Fruit fly (Drosophila melanogaster) whole organism, prepupa: ENCODE measurements around the gene CG12523.

Experiments
- Blimp-1 ChIP-seq: fragments of 200-800 bp; sonication (Bioruptor generic); optimal IDR thresholded peaks from 3 replicates; lab custom pipeline; 2017; ENCODE audit warnings: missing biosample characterization, missing genetic modification characterization, mild to moderate bottlenecking, moderate library complexity, missing genetic modification reagents
- CG10631 ChIP-seq: fragments of 200-800 bp; sonication (Bioruptor generic); optimal IDR thresholded peaks from 2 replicates; lab custom pipeline; 2016; ENCODE audit warnings: missing biosample characterization, missing genetic modification characterization
- CG11294 ChIP-seq: fragments of 200-800 bp; sonication (Bioruptor generic); IDR thresholded peaks from 2 replicates; pipeline ENCODE4 v1.3.6; 2022; ENCODE audit warnings: missing biosample characterization, missing genetic modification characterization
- CG11762 ChIP-seq: fragments of 200-800 bp; sonication (Bioruptor generic); optimal IDR thresholded peaks from 3 replicates; lab custom pipeline; 2016; ENCODE audit warnings: missing biosample characterization, missing genetic modification characterization; ENCODE audit not compliant: insufficient read depth
- CG11902 ChIP-seq: fragments of 200-800 bp; sonication (Bioruptor generic); optimal IDR thresholded peaks from 3 replicates; lab custom pipeline; 2016; ENCODE audit warnings: missing biosample characterization, missing genetic modification characterization
- CG15336 ChIP-seq: fragments of 200-800 bp; sonication (Bioruptor generic); IDR thresholded peaks from 2 replicates; pipeline ENCODE4 v1.3.6; 2022; ENCODE audit warnings: missing biosample characterization, missing genetic modification characterization
- CG1621 ChIP-seq: fragments of 200-800 bp; sonication (Bioruptor generic); optimal IDR thresholded peaks from 3 replicates; lab custom pipeline; 2018; ENCODE audit warnings: missing biosample characterization, mild to moderate bottlenecking, missing genetic modification characterization
- CG16779 ChIP-seq: fragments of 200-800 bp; sonication (Bioruptor generic); optimal IDR thresholded peaks from 3 replicates; lab custom pipeline; 2017; ENCODE audit warnings: missing biosample characterization, mild to moderate bottlenecking, missing genetic modification characterization
- CG3032 ChIP-seq: fragments of 200-800 bp; optimal IDR thresholded peaks from 2 replicates; lab custom pipeline; 2019; ENCODE audit warnings: missing biosample characterization, mild to moderate bottlenecking, missing genetic modification characterization, moderate library complexity
- CG31627 ChIP-seq: fragments of 200-800 bp; sonication (Bioruptor generic); optimal IDR thresholded peaks from 3 replicates; lab custom pipeline; 2016; ENCODE audit warnings: missing biosample characterization, missing genetic modification characterization
- CG32006 ChIP-seq: fragments of 200-800 bp; sonication (Bioruptor generic); optimal IDR thresholded peaks from 3 replicates; lab custom pipeline; 2017; ENCODE audit warnings: missing biosample characterization, mild to moderate bottlenecking, missing genetic modification characterization
- CG34406 ChIP-seq: fragments of 200-800 bp; sonication (Bioruptor generic); optimal IDR thresholded peaks from 3 replicates; lab custom pipeline; 2016; ENCODE audit warnings: missing biosample characterization, missing genetic modification characterization
- CG3919 ChIP-seq: fragments of 200-800 bp; sonication (Bioruptor generic); optimal IDR thresholded peaks from 3 replicates; lab custom pipeline; 2016; ENCODE audit warnings: missing biosample characterization, missing genetic modification characterization
- CG4318 ChIP-seq: fragments of 200-800 bp; sonication (Bioruptor generic); optimal IDR thresholded peaks from 3 replicates; lab custom pipeline; 2017; ENCODE audit warnings: missing biosample characterization, mild to moderate bottlenecking, missing genetic modification characterization
- CG6792 ChIP-seq: fragments of 200-800 bp; sonication (Bioruptor generic); optimal IDR thresholded peaks from 3 replicates; lab custom pipeline; 2016; ENCODE audit warnings: missing biosample characterization, missing genetic modification characterization
- CG6808 ChIP-seq: fragments of 200-800 bp; sonication (Bioruptor generic); optimal IDR thresholded peaks from 3 replicates; lab custom pipeline; 2017; ENCODE audit warnings: missing biosample characterization, missing genetic modification characterization, mild to moderate bottlenecking, moderate library complexity, missing genetic modification reagents
- CG7368 ChIP-seq: fragments of 200-800 bp; sonication (Bioruptor generic); optimal IDR thresholded peaks from 3 replicates; lab custom pipeline; 2016; ENCODE audit warnings: missing biosample characterization, missing genetic modification characterization
- CG8119 ChIP-seq: fragments of 200-800 bp; sonication (Bioruptor generic); IDR thresholded peaks from 3 replicates; pipeline ENCODE4 v1.3.6; 2022; ENCODE audit warnings: missing biosample characterization, missing genetic modification characterization
- CG8319 ChIP-seq: fragments of 200-800 bp; sonication (Bioruptor generic); optimal IDR thresholded peaks from 3 replicates; lab custom pipeline; 2016; ENCODE audit warnings: missing biosample characterization, missing genetic modification characterization
- CG8632 ChIP-seq: fragments of 200-800 bp; sonication (Bioruptor generic); optimal IDR thresholded peaks from 3 replicates; lab custom pipeline; 2016; ENCODE audit warnings: missing biosample characterization, missing genetic modification characterization
- Eip75B ChIP-seq: fragments of 200-800 bp; sonication (Bioruptor generic); optimal IDR thresholded peaks from 3 replicates; lab custom pipeline; 2016; ENCODE audit warnings: missing biosample characterization, missing genetic modification characterization
- Eip93F ChIP-seq: fragments of 200-800 bp; sonication (Bioruptor generic); optimal IDR thresholded peaks from 2 replicates; lab custom pipeline; 2016; ENCODE audit warnings: missing biosample characterization, mild to moderate bottlenecking, missing genetic modification characterization
- Ets21C ChIP-seq: fragments of 200-800 bp; sonication (Bioruptor generic); optimal IDR thresholded peaks from 3 replicates; lab custom pipeline; 2016; ENCODE audit warnings: missing biosample characterization, missing genetic modification characterization
- Hr38 ChIP-seq: sonication (Bioruptor generic); optimal IDR thresholded peaks from 2 replicates; lab custom pipeline; 2016; ENCODE audit warnings: missing biosample characterization, missing genetic modification characterization
- Hr39 ChIP-seq: fragments of 200-800 bp; sonication (Bioruptor generic); optimal IDR thresholded peaks from 2 replicates; lab custom pipeline; 2016; ENCODE audit warnings: missing biosample characterization, missing genetic modification characterization
- Lpt ChIP-seq: fragments of 200-800 bp; sonication (Bioruptor generic); optimal IDR thresholded peaks from 3 replicates; lab custom pipeline; 2016; ENCODE audit warnings: missing biosample characterization, missing genetic modification characterization
- OdsH ChIP-seq: fragments of 200-800 bp; sonication (Bioruptor generic); optimal IDR thresholded peaks from 3 replicates; lab custom pipeline; 2016; ENCODE audit warnings: missing biosample characterization, missing genetic modification characterization
- Smox ChIP-seq: fragments of 200-800 bp; sonication (Bioruptor generic); optimal IDR thresholded peaks from 3 replicates; lab custom pipeline; 2016; ENCODE audit warnings: missing biosample characterization, missing genetic modification characterization
- Sox102F ChIP-seq: fragments of 200-800 bp; sonication (Bioruptor generic); optimal IDR thresholded peaks from 2 replicates; lab custom pipeline; 2016; ENCODE audit warnings: missing biosample characterization, mild to moderate bottlenecking, missing genetic modification characterization
- Sox14 ChIP-seq: fragments of 200-800 bp; sonication (Bioruptor generic); optimal IDR thresholded peaks from 3 replicates; lab custom pipeline; 2016; ENCODE audit warnings: missing biosample characterization, missing genetic modification characterization
- Sox15 ChIP-seq: fragments of 200-800 bp; sonication (Bioruptor generic); optimal IDR thresholded peaks from 3 replicates; lab custom pipeline; 2016; ENCODE audit warnings: missing biosample characterization, missing genetic modification characterization
- achi ChIP-seq: fragments of 200-800 bp; sonication (Bioruptor generic); optimal IDR thresholded peaks from 3 replicates; lab custom pipeline; 2016; ENCODE audit warnings: missing biosample characterization, missing genetic modification characterization
- cyc ChIP-seq: fragments of 200-800 bp; sonication (Bioruptor generic); optimal IDR thresholded peaks from 3 replicates; lab custom pipeline; 2016; ENCODE audit warnings: missing biosample characterization, missing genetic modification characterization
- dac ChIP-seq: fragments of 200-800 bp; sonication (Bioruptor generic); optimal IDR thresholded peaks from 2 replicates; lab custom pipeline; 2017; ENCODE audit warnings: missing biosample characterization, mild to moderate bottlenecking, missing genetic modification characterization
- eg ChIP-seq: fragments of 200-800 bp; sonication (Bioruptor generic); IDR thresholded peaks from 3 replicates; pipeline ENCODE4 v1.3.6; 2022; ENCODE audit warnings: missing biosample characterization, missing genetic modification characterization
- esn ChIP-seq: fragments of 200-800 bp; sonication (Bioruptor generic); optimal IDR thresholded peaks from 2 replicates; lab custom pipeline; 2016; ENCODE audit warnings: missing biosample characterization, mild to moderate bottlenecking, missing genetic modification characterization, moderate library complexity
- fd85E ChIP-seq: fragments of 200-800 bp; sonication (Bioruptor generic); optimal IDR thresholded peaks from 3 replicates; lab custom pipeline; 2016; ENCODE audit warnings: missing biosample characterization, missing genetic modification characterization
- fkh ChIP-seq: fragments of 200-800 bp; sonication (Bioruptor generic); optimal IDR thresholded peaks from 3 replicates; lab custom pipeline; 2017; ENCODE audit warnings: missing biosample characterization, mild to moderate bottlenecking, missing genetic modification characterization, moderate library complexity
- lz ChIP-seq: fragments of 200-800 bp; sonication (Bioruptor generic); optimal IDR thresholded peaks from 3 replicates; lab custom pipeline; 2016; ENCODE audit warnings: missing biosample characterization, missing genetic modification characterization
- net ChIP-seq: fragments of 200-800 bp; sonication (Bioruptor generic); optimal IDR thresholded peaks from 3 replicates; lab custom pipeline; 2016; ENCODE audit warnings: missing biosample characterization, missing genetic modification characterization
- pdm3 ChIP-seq: fragments of 200-800 bp; sonication (Bioruptor generic); optimal IDR thresholded peaks from 3 replicates; lab custom pipeline; 2016; ENCODE audit warnings: missing biosample characterization, missing genetic modification characterization
- spab ChIP-seq: fragments of 200-800 bp; sonication (Bioruptor generic); optimal IDR thresholded peaks from 2 replicates; lab custom pipeline; 2017; ENCODE audit warnings: missing biosample characterization, mild to moderate bottlenecking, missing genetic modification characterization, missing genetic modification reagents
- ss ChIP-seq, 2 experiments: fragments of 200-800 bp; sonication (Bioruptor generic); optimal IDR thresholded peaks; 2 replicates in 1 of 2; 3 replicates in 1 of 2; lab custom pipeline; 2017 to 2018; ENCODE audit warnings: mild to moderate bottlenecking in 2 of 2, missing biosample characterization in 2 of 2, missing genetic modification characterization in 2 of 2, moderate library complexity in 1 of 2
- svp ChIP-seq: fragments of 200-800 bp; sonication (Bioruptor generic); peaks from one replicate; lab custom pipeline; 2016; ENCODE audit warnings: missing biosample characterization, missing genetic modification characterization
- topi ChIP-seq: fragments of 200-800 bp; sonication (Bioruptor generic); optimal IDR thresholded peaks from 3 replicates; lab custom pipeline; 2016; ENCODE audit warnings: missing biosample characterization, missing genetic modification characterization

The CG12523 gene

DNA sequence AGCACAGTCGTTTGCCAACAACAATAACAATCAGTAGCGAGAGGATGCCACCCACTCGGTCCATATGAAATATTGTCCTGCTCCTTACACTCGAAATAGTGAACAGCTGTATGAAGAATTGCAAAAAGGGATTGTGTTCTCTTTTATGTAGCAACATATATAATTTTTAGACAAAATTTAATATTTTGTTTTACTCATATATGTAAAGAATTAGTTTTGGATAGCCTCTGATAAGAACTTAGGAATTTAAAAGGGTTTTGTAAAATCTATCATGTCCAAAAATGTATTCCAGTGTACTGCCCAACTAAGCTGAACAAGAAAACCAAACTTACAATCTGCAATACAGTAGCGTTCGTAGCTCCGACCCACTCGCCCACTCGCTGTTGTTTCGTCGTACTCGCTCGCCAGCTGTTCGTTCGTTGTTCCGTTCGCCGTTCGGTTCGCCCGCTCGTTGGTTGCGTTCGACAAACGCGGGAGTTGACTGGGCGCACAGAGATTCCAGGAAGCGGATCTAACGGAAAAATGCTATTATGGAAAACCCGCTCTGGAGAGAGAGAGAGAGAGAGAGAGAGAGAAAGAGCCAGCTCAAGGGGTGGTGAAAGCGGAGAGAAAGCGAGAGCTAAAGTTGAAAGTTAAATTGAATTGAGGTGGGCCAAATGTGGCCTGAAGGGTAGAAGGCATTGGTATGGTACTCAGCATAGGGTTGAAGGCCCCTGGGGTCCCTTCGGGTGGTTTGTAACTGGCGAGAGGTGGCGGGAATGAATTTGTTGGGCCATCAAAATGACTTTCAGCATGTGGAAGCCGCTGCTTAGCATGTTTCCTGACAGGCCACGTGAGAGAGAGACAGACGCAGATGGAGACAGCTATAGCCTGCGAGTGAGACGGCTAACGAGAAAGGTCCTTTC, 9.8 kb downstream of the CG12523 start (continued):
- TF ChIP-seq Sox102F (GFP tag; lab: Kevin White, UChicago) (no peak), CG8319 (GFP tag; lab: Kevin White, UChicago) (no peak), CG6792 (GFP tag; lab: Kevin White, UChicago) (peak; percentile 41), fkh (GFP tag; lab: Kevin White, UChicago) (no peak), Hr38 (no peak), CG15336 (0 out of 2 replicates have a peak, but pooled peaks have one; percentile 14), eg (GFP tag; lab: Robert Waterston, UW) (no peak), CG4318 (GFP tag; lab: Kevin White, UChicago) (no peak), Eip75B (GFP tag; lab: Kevin White, UChicago) (peak; percentile 38), CG16779 (peak; percentile 9), Hr39 (peak; percentile 2), esn (GFP tag; lab: Kevin White, UChicago) (peak; percentile 52), Sox14 (GFP tag; lab: Kevin White, UChicago) (no peak), CG10631 (GFP tag; lab: Kevin White, UChicago) (peak; percentile 40), lz (GFP tag; lab: Kevin White, UChicago) (peak; percentile 26), CG34406 (GFP tag; lab: Kevin White, UChicago) (no peak), topi (GFP tag; lab: Kevin White, UChicago) (peak; percentile 8), Lpt (GFP tag; lab: Kevin White, UChicago) (no peak), dac (no peak), CG8119 (GFP tag; lab: Robert Waterston, UW) (peak; percentile 41; the same call in 2 of the 3 replicates), net (GFP tag; lab: Kevin White, UChicago) (no peak), Sox15 (GFP tag; lab: Kevin White, UChicago) (no peak), CG11902 (GFP tag; lab: Kevin White, UChicago) (no peak), Ets21C (no peak), CG11762 (GFP tag; lab: Kevin White, UChicago) (peak; percentile 26), OdsH (GFP tag; lab: Kevin White, UChicago) (peak; percentile 52), Smox (GFP tag; lab: Kevin White, UChicago) (peak; percentile 48), CG11294 (GFP tag; lab: Robert Waterston, UW) (no peak; the same call in 1 of the 2 replicates), CG8632 (peak; percentile 45), Blimp-1 (no peak), CG3919 (peak; percentile 25), pdm3 (GFP tag; lab: Kevin White, UChicago) (peak; percentile 45), cyc (GFP tag; lab: Kevin White, UChicago) (no peak), achi (GFP tag; lab: Kevin White, UChicago) (peak; percentile 42), Eip93F (GFP tag; lab: Kevin White, UChicago) (no peak), CG32006 (peak; percentile 48), fd85E (GFP tag; lab: Kevin White, UChicago) (no peak), CG6808 (GFP tag; lab: Kevin White, UChicago) (peak; percentile 7), spab (GFP tag; lab: Kevin White, UChicago) (peak; percentile 30)
- TF ChIP-seq, all 60 proteins: peak for 35

- TF ChIP-seq CG1621 (tag; lab: Kevin White, UChicago), result no peak
- no peak for TF ChIP-seq CG3032 (tag; lab: Kevin White, UChicago)
- no peak for TF ChIP-seq spab (GFP tag; lab: Kevin White, UChicago)
- TF ChIP-seq CG34406 (GFP tag; lab: Kevin White, UChicago), result no peak
- no peak for TF ChIP-seq CG31627 (GFP tag; lab: Kevin White, UChicago)
- TF ChIP-seq eg (GFP tag; lab: Robert Waterston, UW), result no peak
- TF ChIP-seq CG6808 (GFP tag; lab: Kevin White, UChicago), result no peak
- no peak for TF ChIP-seq Sox14 (GFP tag; lab: Kevin White, UChicago)
- TF ChIP-seq CG7368 (GFP tag; lab: Kevin White, UChicago), result no peak
- no peak for TF ChIP-seq svp (GFP tag; lab: Kevin White, UChicago)
- TF ChIP-seq CG8119 (GFP tag; lab: Robert Waterston, UW), result no peak
- TF ChIP-seq CG16779, result no peak
- TF ChIP-seq CG8632, result no peak
- no peak for TF ChIP-seq Eip93F (GFP tag; lab: Kevin White, UChicago)
- no peak for TF ChIP-seq fkh (GFP tag; lab: Kevin White, UChicago)
- no peak for TF ChIP-seq net (GFP tag; lab: Kevin White, UChicago)
- no peak for TF ChIP-seq esn (GFP tag; lab: Kevin White, UChicago)
- TF ChIP-seq CG15336, result no peak
- TF ChIP-seq ss (GFP tag; optimal IDR thresholded peaks at IDR 0.05; lab: Kevin White, UChicago), result no peak
- TF ChIP-seq CG11902 (GFP tag; lab: Kevin White, UChicago), result no peak
Observed at dm6 chr3L:10811881-10812280, 10.9 kb downstream of the CG12523 start.
